Fruit fly (Drosophila melanogaster) whole organism: ENCODE data around the gene CG17721.
A peak's percentile ranks its signal among the peaks of the same experiment; 100 is the strongest.

Experiments used
- CG8478 ChIP-seq: fragments of >200 bp; optimal IDR thresholded peaks from 2 replicates; lab custom pipeline; 2018; ENCODE audit warnings: inconsistent platforms
- Dll ChIP-seq: fragments of >200 bp; optimal IDR thresholded peaks from 2 replicates; lab custom pipeline; 2017
- EcR ChIP-seq, 2 experiments: fragments of >200 bp; optimal IDR thresholded peaks; 2 replicates each; lab custom pipeline; 2017; ENCODE audit warnings: missing biosample characterization in 2 of 2, missing genetic modification characterization in 2 of 2, missing genetic modification reagents in 2 of 2
- pan ChIP-seq: fragments of >200 bp; optimal IDR thresholded peaks from 2 replicates; lab custom pipeline; 2017
- psq ChIP-seq: fragments of >200 bp; optimal IDR thresholded peaks from 2 replicates; lab custom pipeline; 2017
- usp ChIP-seq: fragments of >200 bp; optimal IDR thresholded peaks from 2 replicates; lab custom pipeline; 2017; ENCODE audit warnings: missing biosample characterization, missing genetic modification characterization, mixed read lengths

- TF ChIP-seq psq (lab: Kevin White, UChicago) (no peak), usp (GFP tag; lab: Kevin White, UChicago) (no peak), pan (lab: Kevin White, UChicago) (peak; percentile 95), Dll (lab: Kevin White, UChicago) (no peak), CG8478 (lab: Kevin White, UChicago) (no peak), EcR (GFP tag; optimal IDR thresholded peaks at IDR 0.05; lab: Kevin White, UChicago) (no peak)
Measured at dm6 chr3R:11226496-11226895, 8.4 kb upstream of the CG17721 start, which contains the start of gene CG17726.
